Worm (Caenorhabditis elegans) whole organism, dauer: ENCODE measurements around the gene Y5F2A.4.

Experiments
- unc-62 ChIP-seq: sonication (generic microtip); optimal IDR thresholded peaks from 2 replicates; lab custom pipeline; 2017; ENCODE audit warnings: missing biosample characterization, missing genetic modification reagents, missing genetic modification characterization

Gene Y5F2A.4

ce11 chrIV:11078482-11078881 lies at the start of gene Y5F2A.4:
Y5F2A.4 (minus strand) TSS chrIV:11078582.
- no peak for TF ChIP-seq unc-62 (GFP tag; lab: Kevin White, UChicago)

DNA sequence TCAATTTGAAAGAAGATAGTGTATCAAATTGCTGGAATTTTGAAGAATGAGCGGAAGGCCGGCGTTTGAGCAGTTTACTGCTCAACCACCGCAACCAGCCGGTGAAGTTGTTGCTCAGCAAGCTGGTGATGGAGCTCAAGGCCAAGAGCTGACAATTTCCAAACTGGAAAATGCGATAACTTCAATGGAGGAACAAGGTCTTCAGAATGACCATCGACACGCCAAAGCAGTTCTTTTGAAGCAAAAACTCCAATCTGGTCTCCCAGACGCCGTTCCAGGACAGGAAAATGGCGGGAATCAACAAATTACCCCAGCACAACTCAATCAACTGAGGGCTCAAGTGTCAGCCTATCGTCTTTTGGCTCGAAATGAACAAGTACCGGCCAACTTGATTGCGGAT lies 47.6 kb upstream of the Y5F2A.4 start:
- TF ChIP-seq unc-62 (GFP tag; lab: Kevin White, UChicago) = no peak

DNA sequence TGAATTAATAATTGTTTCAGACTA lies 47.4 kb upstream of the Y5F2A.4 start, which contains the start of gene swsn-4:
swsn-4 (plus strand) TSS at position 21 of the 24 bp plus-strand sequence.
- no peak for TF ChIP-seq unc-62 (GFP tag; lab: Kevin White, UChicago)

- TF ChIP-seq unc-62 (GFP tag; lab: Kevin White, UChicago) = no peak
Observed at ce11 chrIV:11125604-11126003, 47.2 kb upstream of the Y5F2A.4 start.

- no peak for TF ChIP-seq unc-62 (GFP tag; lab: Kevin White, UChicago)
Observed at ce11 chrIV:11125200-11125599, 46.8 kb upstream of the Y5F2A.4 start.

- TF ChIP-seq unc-62 (GFP tag; lab: Kevin White, UChicago) = no peak
Observed at ce11 chrIV:11124674-11125073, 46.3 kb upstream of the Y5F2A.4 start, which contains the start of gene spo-11. spo-11 (minus strand) TSS chrIV:11124862.

ce11 chrIV:11119972-11120562 lies 41.7 kb upstream of the Y5F2A.4 start:
- no peak for TF ChIP-seq unc-62 (GFP tag; lab: Kevin White, UChicago)

ce11 chrIV:11118837-11119491 lies 40.6 kb upstream of the Y5F2A.4 start, which contains the start of the genes imp-2 and enpl-1:
imp-2 (minus strand) TSS chrIV:11118887.
enpl-1 (plus strand) TSS chrIV:11119298.
- no peak for TF ChIP-seq unc-62 (GFP tag; lab: Kevin White, UChicago)

- no peak for TF ChIP-seq unc-62 (GFP tag; lab: Kevin White, UChicago)
Observed at ce11 chrIV:11112641-11113040, 34.3 kb upstream of the Y5F2A.4 start, which contains the start of gene clc-9. clc-9 (plus strand) TSS chrIV:11112941.

DNA sequence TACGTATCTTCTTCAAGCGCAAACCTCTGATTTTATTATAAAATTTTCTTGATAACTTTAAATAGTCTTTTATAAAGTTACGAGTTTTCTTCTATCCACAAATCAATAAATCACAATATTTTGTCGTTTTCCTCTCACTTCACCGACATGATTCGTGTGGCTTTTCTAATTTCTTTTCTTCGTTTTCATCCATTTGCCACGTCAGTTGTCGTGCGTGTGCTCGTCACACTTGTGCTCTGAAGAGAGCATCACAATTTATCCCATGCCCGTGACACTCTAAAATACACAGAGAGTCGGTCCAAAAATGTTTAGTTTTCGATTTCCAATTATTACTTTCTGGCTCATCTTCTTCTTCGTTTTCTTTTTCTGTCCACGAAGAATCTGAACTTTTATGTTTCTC lies 33.5 kb upstream of the Y5F2A.4 start:
- TF ChIP-seq unc-62 (GFP tag; lab: Kevin White, UChicago) = no peak

- TF ChIP-seq unc-62 (GFP tag; lab: Kevin White, UChicago) = no peak
Observed at ce11 chrIV:11110995-11111619, 32.7 kb upstream of the Y5F2A.4 start, which contains the start of gene rps-5. rps-5 (minus strand) TSS chrIV:11111045.

DNA sequence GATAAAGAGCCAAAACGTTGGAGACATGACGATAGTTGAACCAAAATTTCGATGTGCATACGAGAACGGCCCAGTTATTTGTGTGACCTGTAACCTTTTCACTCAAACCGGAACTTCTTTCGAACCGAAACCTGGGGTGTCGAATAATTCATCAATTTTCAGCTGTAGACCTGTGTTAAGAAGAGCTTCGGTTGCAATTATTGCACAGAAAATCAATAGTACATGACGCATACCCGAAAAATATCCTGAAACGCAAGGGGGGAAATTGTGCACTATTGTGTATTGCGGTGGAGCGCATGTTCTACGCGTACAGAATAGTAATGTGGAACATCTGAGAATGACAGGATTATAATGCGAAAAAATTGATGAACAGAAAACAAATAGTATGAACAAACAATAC lies 31.4 kb upstream of the Y5F2A.4 start, which contains the start of gene pigk-1:
pigk-1 (minus strand) TSS at position 248 of the 400 bp plus-strand sequence.
- TF ChIP-seq unc-62 (GFP tag; lab: Kevin White, UChicago) = no peak

- TF ChIP-seq unc-62 (GFP tag; lab: Kevin White, UChicago) = no peak
Observed at ce11 chrIV:11105724-11106123, 27.3 kb upstream of the Y5F2A.4 start, which contains the start of gene srlf-24. srlf-24 (minus strand) TSS chrIV:11105824.

- no peak for TF ChIP-seq unc-62 (GFP tag; lab: Kevin White, UChicago)
Observed at ce11 chrIV:11103501-11103900, 25.1 kb upstream of the Y5F2A.4 start.

DNA sequence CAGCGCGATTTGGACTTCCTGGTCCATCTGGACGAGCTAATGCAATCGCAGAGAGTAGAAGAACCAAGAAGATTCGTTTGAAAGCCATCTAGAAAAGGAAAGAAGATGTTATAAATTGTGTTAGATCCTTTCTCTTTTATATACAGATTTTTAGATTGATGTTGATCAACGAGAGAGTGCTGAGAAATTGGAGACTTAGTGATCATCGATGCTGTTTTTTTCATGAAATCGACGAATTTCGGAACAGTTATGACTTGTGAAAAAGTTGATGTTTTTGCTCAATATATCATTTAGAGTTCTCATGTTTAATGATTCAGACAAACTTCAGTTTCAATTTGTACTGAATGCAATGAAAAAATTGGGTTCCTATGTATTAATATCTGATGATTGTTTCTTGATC lies 24.2 kb upstream of the Y5F2A.4 start, which contains the start of gene srlf-17:
srlf-17 (minus strand) TSS at position 101 of the 400 bp plus-strand sequence.
- no peak for TF ChIP-seq unc-62 (GFP tag; lab: Kevin White, UChicago)

DNA sequence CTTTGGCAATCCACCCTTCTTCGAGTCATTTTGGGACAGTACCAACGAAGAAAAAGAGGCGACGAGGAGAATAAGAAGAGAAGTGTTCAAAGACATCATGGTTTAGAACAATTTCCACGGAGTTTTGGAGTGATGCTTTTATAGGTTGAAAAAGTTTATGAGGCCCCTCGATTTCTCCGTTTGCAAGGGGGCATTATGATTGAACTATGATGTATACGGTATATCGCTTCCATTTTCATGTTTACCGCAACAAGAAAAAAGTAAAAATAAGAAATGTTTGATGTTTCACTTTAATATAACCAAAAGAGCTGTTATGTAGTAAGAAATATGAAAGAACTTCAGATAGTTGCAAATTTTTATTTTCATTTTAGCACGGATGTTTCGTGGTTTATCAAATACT lies 23.0 kb upstream of the Y5F2A.4 start, which contains the start of gene srlf-18:
srlf-18 (minus strand) TSS at position 101 of the 400 bp plus-strand sequence.
- TF ChIP-seq unc-62 (GFP tag; lab: Kevin White, UChicago) = no peak

DNA sequence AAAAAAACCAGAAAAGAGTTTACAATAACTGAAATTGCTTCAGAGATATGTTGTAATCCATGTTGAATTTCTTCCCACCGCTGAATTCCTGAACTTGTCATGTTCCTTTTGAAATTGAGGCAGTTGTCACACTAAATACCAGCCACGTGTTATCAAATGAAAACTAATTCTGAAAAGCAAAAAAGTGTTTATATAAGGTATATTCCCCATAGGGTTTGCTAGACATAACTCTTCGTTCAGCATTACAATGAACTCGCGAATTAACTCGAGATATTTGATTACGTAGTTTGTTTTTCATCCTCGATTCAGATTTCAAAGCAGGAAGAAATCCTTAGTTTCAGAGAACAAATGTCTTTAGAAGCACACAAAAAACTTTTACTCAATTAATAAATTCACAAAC lies 21.9 kb upstream of the Y5F2A.4 start, which contains the start of gene str-3:
str-3 (minus strand) TSS at position 101 of the 400 bp plus-strand sequence.
- TF ChIP-seq unc-62 (GFP tag; lab: Kevin White, UChicago) = no peak
